Worm (Caenorhabditis elegans): ENCODE measurements around the gene T26H5.4.

ce11 chrV:15448865-15449264, 364 bp upstream of the T26H5.4 start, which contains the start of gene T26H5.14:
- TF ChIP-seq F13H6.1 (tag; optimal IDR thresholded peaks at IDR 0.05) = no peak
- TF ChIP-seq lsy-2 (tag; optimal IDR thresholded peaks at IDR 0.05) = no peak
- no peak for TF ChIP-seq Y55F3AM.14 (GFP tag; optimal IDR thresholded peaks at IDR 0.05)
- TF ChIP-seq lin-11 (tag; optimal IDR thresholded peaks at IDR 0.05) = no peak
- TF ChIP-seq unc-62 (GFP tag; optimal IDR thresholded peaks at IDR 0.05) = no peak
- TF ChIP-seq ama-1 (optimal IDR thresholded peaks at IDR 0.05) = no peak
- TF ChIP-seq nhr-11 (tag; optimal IDR thresholded peaks at IDR 0.05) = no peak
- no peak for TF ChIP-seq mab-5 (tag; optimal IDR thresholded peaks at IDR 0.05)
- TF ChIP-seq aly-2 (tag; optimal IDR thresholded peaks at IDR 0.05) = no peak
- no peak for TF ChIP-seq crh-2 (tag; optimal IDR thresholded peaks at IDR 0.05)
- no peak for TF ChIP-seq mdl-1 (tag; optimal IDR thresholded peaks at IDR 0.05)
